Worm (Caenorhabditis elegans): ENCODE results near the gene R03C1.1.

The R03C1.1 gene

DNA sequence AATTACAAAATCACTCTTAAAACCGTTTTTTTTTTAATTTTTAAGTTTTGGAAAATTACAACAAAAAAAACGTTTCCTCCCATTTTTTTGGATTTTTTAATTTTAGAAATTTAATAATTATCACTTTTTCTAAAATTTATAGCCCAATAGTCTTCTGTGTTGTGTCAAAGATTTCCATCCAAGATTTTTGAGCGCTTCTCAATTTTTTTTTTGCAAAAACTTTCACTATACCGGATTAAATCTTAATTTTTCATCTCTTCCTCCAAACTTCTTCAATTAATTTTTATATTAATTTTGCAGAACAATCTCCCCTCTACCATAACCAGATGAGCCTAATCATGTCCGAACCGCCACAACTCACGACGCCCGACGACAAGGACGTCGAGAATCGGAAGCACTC is 8.0 kb downstream of the R03C1.1 start, which contains the start of gene cog-1:
Gene cog-1, plus strand, starts transcription at position 301 of the 400 bp plus-strand sequence.
- TF ChIP-seq ceh-14 (tag; optimal IDR thresholded peaks at IDR 0.05), result no peak
- TF ChIP-seq zip-5 (tag; optimal IDR thresholded peaks at IDR 0.05), result no peak
- no peak for TF ChIP-seq C08G9.2 (tag; optimal IDR thresholded peaks at IDR 0.05)
- no peak for TF ChIP-seq syd-9 (tag; optimal IDR thresholded peaks at IDR 0.05)
- TF ChIP-seq pax-1 (tag; optimal IDR thresholded peaks at IDR 0.05), result no peak
- no peak for TF ChIP-seq ceh-9 (tag; optimal IDR thresholded peaks at IDR 0.05)
- TF ChIP-seq pha-2 (tag; optimal IDR thresholded peaks at IDR 0.05), result no peak
- TF ChIP-seq fkh-6 (tag; optimal IDR thresholded peaks at IDR 0.05), result no peak
- no peak for TF ChIP-seq pqm-1 (tag; optimal IDR thresholded peaks at IDR 0.05)
- no peak for TF ChIP-seq tbx-2 (tag; optimal IDR thresholded peaks at IDR 0.05)
- TF ChIP-seq ceh-24 (tag; optimal IDR thresholded peaks at IDR 0.05), result no peak
- no peak for TF ChIP-seq pha-4 (tag; optimal IDR thresholded peaks at IDR 0.05)

DNA sequence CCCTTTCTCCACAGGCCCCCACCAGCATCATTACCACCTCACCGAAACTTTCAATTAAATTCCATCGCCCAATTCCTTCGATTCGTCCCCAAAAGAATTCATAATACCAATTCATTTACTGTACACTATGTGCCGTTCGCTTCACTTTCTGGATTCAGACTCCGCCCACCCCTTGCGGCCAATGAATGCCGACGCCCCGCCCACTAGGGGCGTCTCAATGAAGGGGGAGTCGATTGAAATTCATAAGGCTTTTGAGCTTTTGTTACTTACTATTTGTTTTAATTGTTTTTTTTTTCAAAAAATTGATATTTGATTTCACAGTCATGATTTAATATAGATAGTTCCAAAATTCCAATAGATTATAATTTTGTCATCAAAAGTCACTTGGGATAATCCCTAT is 13.7 kb downstream of the R03C1.1 start:
- TF ChIP-seq ama-1 (optimal IDR thresholded peaks at IDR 0.05), result no peak
- TF ChIP-seq nfya-1 (tag; optimal IDR thresholded peaks at IDR 0.05), result peak; percentile 54

DNA sequence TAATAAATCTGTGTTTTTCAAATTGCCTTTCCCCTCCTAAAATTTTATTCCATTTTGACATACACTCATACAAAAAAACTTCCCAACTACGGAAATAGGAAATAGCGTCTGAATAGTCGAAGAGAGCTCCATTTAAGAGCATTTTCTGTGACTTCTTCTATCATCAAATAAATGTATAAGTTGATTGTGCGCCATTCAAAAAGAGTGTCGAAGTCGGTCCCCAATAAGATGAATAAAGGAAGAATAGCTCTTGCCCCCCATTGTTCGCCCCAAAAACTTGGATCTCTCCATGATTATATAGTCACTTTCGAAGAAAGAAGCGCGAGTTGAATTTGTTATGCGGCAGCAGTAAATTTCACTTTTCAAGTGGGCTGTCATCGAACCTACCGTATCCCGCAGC is 17.7 kb downstream of the R03C1.1 start:
- TF ChIP-seq unc-42 (tag; optimal IDR thresholded peaks at IDR 0.05), result peak; percentile 44
- no peak for TF ChIP-seq ceh-22 (tag; optimal IDR thresholded peaks at IDR 0.05)

DNA sequence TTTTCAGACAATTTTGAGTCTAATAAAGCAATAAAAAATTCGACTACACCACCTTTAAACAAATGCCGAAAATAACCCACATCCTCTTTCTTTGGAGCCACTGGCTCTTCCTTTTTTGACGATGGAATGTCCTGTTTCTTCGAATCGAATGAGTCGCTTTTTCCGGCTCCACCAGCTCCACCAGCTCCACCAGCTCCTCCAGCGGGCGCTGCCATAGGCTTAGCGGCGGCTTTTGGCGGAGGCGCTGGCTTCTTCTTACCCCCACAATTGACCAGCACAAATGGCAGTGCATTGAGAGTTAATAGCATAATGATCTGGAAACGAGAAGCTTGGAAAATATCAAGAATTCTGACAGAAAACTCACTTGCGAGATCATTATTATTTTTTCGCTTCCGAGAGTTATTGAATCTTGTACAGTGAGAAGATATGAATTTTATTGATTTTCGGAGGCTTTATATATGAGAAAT is 33.4 kb downstream of the R03C1.1 start, which contains the start of gene Y53F4A.2:
Gene Y53F4A.2, minus strand, starts transcription at position 417 of the 467 bp plus-strand sequence.
- no peak for TF ChIP-seq tbx-7 (tag; optimal IDR thresholded peaks at IDR 0.05)
- TF ChIP-seq syd-9 (tag; optimal IDR thresholded peaks at IDR 0.05), result no peak
- no peak for TF ChIP-seq C08G9.2 (tag; optimal IDR thresholded peaks at IDR 0.05)
- TF ChIP-seq madf-2 (tag; optimal IDR thresholded peaks at IDR 0.05), result no peak
- TF ChIP-seq sdc-2 (tag; optimal IDR thresholded peaks at IDR 0.05), result no peak
- TF ChIP-seq ceh-24 (tag; optimal IDR thresholded peaks at IDR 0.05), result no peak
- TF ChIP-seq npax-4 (tag; optimal IDR thresholded peaks at IDR 0.05), result no peak
- no peak for TF ChIP-seq fkh-6 (tag; optimal IDR thresholded peaks at IDR 0.05)
- no peak for TF ChIP-seq T23F11.4 (GFP tag; optimal IDR thresholded peaks at IDR 0.05)
- TF ChIP-seq fkh-10 (GFP tag; optimal IDR thresholded peaks at IDR 0.05), result no peak
- TF ChIP-seq ceh-30 (tag; optimal IDR thresholded peaks at IDR 0.05), result no peak
- TF ChIP-seq eyg-1 (tag; optimal IDR thresholded peaks at IDR 0.05), result no peak
- TF ChIP-seq ref-2 (tag; optimal IDR thresholded peaks at IDR 0.05), result no peak
- TF ChIP-seq pqm-1 (tag; optimal IDR thresholded peaks at IDR 0.05), result no peak
- no peak for TF ChIP-seq mec-3 (tag; optimal IDR thresholded peaks at IDR 0.05; ENCODE audit: borderline replicate concordance)
- TF ChIP-seq odd-2 (tag; optimal IDR thresholded peaks at IDR 0.05), result no peak
- no peak for TF ChIP-seq gmeb-2 (tag; optimal IDR thresholded peaks at IDR 0.05)
- TF ChIP-seq tbx-2 (tag; optimal IDR thresholded peaks at IDR 0.05), result no peak
- no peak for TF ChIP-seq hlh-13 (GFP tag; optimal IDR thresholded peaks at IDR 0.05)

ce11 chrII:14869644-14870043 is 40.6 kb downstream of the R03C1.1 start, which contains the start of gene R05H10.3:
R05H10.3 (plus strand) TSS chrII:14869944.
- TF ChIP-seq fkh-10 (GFP tag; optimal IDR thresholded peaks at IDR 0.05), result no peak
- TF ChIP-seq K09A11.1 (tag; optimal IDR thresholded peaks at IDR 0.05; ENCODE audit: insufficient read depth), result no peak
- TF ChIP-seq unc-42 (tag; optimal IDR thresholded peaks at IDR 0.05), result no peak
- TF ChIP-seq unc-3 (GFP tag; conservative IDR thresholded peaks at IDR 0.05), result no peak
- no peak for TF ChIP-seq unc-3 (tag; optimal IDR thresholded peaks at IDR 0.05)
- TF ChIP-seq ceh-22 (tag; optimal IDR thresholded peaks at IDR 0.05), result no peak
- no peak for TF ChIP-seq ztf-16 (tag; optimal IDR thresholded peaks at IDR 0.05)
- TF ChIP-seq C38D4.7 (GFP tag; optimal IDR thresholded peaks at IDR 0.05), result no peak
- no peak for TF ChIP-seq sox-2 (GFP tag; IDR thresholded peaks at IDR 0.05)
- TF ChIP-seq odd-2 (tag; optimal IDR thresholded peaks at IDR 0.05), result no peak
- no peak for TF ChIP-seq lin-11 (tag; optimal IDR thresholded peaks at IDR 0.05)
- TF ChIP-seq unc-55 (GFP tag; optimal IDR thresholded peaks at IDR 0.05), result no peak
- TF ChIP-seq gmeb-2 (tag; optimal IDR thresholded peaks at IDR 0.05), result no peak
- no peak for TF ChIP-seq ahr-1 (tag; optimal IDR thresholded peaks at IDR 0.05)
- TF ChIP-seq ceh-19 (GFP tag; optimal IDR thresholded peaks at IDR 0.05), result no peak
- TF ChIP-seq dmd-4 (tag; optimal IDR thresholded peaks at IDR 0.05; ENCODE audit: borderline replicate concordance), result no peak
- TF ChIP-seq hlh-15 (tag; optimal IDR thresholded peaks at IDR 0.05), result no peak
- no peak for TF ChIP-seq zip-5 (tag; optimal IDR thresholded peaks at IDR 0.05)
